Fruit fly (Drosophila melanogaster): ENCODE measurements around the gene CG10565.

CG10565 gene

dm6 chr3L:21130839-21131410 is 5.2 kb downstream of the CG10565 start, which contains the start of gene ko (continued):
- TF ChIP-seq CTCF (GFP tag; optimal IDR thresholded peaks at IDR 0.05) (no peak), jigr1 (GFP tag; IDR thresholded peaks at IDR 0.05) (no peak), CG30020 (tag; optimal IDR thresholded peaks at IDR 0.05) (no peak), Bdp1 (GFP tag; optimal IDR thresholded peaks at IDR 0.05) (no peak), dm (GFP tag; optimal IDR thresholded peaks at IDR 0.05) (no peak), yki (optimal IDR thresholded peaks at IDR 0.05) (no peak), sim (GFP tag; IDR thresholded peaks at IDR 0.05) (peak; percentile 47; the same call in 1 of the 2 replicates), BtbVII (GFP tag; optimal IDR thresholded peaks at IDR 0.05) (no peak), CG8290 (GFP tag; optimal IDR thresholded peaks at IDR 0.05) (peak; percentile 16), CG8290 (tag; optimal IDR thresholded peaks at IDR 0.05) (peak in 1 of 2 experiments; percentile 38), gcm (GFP tag; optimal IDR thresholded peaks at IDR 0.05) (peak; percentile 51), CG17328 (GFP tag; IDR thresholded peaks at IDR 0.05) (peak; percentile 68), bigmax (GFP tag; optimal IDR thresholded peaks at IDR 0.05) (no peak), crc (GFP tag; optimal IDR thresholded peaks at IDR 0.05) (no peak), CG4328 (GFP tag; optimal IDR thresholded peaks at IDR 0.05) (peak; percentile 5), NC2α (GFP tag; optimal IDR thresholded peaks at IDR 0.05) (no peak), Hmx (GFP tag; optimal IDR thresholded peaks at IDR 0.05) (no peak), ssp (GFP tag; IDR thresholded peaks at IDR 0.05) (no peak), dmrt99B (tag; optimal IDR thresholded peaks at IDR 0.05) (no peak), Elba2 (GFP tag; optimal IDR thresholded peaks at IDR 0.05) (no peak), toy (GFP tag; IDR thresholded peaks at IDR 0.05) (no peak), chif (GFP tag; optimal IDR thresholded peaks at IDR 0.05) (no peak), CG15514 (GFP tag; optimal IDR thresholded peaks at IDR 0.05) (no peak), cad (GFP tag; optimal IDR thresholded peaks at IDR 0.05) (no peak), Abd-B (GFP tag; optimal IDR thresholded peaks at IDR 0.05) (no peak), CG14710 (tag; optimal IDR thresholded peaks at IDR 0.05) (peak; percentile 12), hth (optimal IDR thresholded peaks at IDR 0.05) (no peak), sima (GFP tag; optimal IDR thresholded peaks at IDR 0.05) (no peak), CG18764 (GFP tag; optimal IDR thresholded peaks at IDR 0.05) (no peak), row (GFP tag; IDR thresholded peaks at IDR 0.05) (no peak), zfh1 (GFP tag; IDR thresholded peaks at IDR 0.05) (0 out of 3 replicates have a peak, but pooled peaks have one; percentile 36), Hr51 (GFP tag; optimal IDR thresholded peaks at IDR 0.05) (no peak), CG2199 (GFP tag; IDR thresholded peaks at IDR 0.05) (0 out of 3 replicates have a peak, but pooled peaks have one; percentile 62), CG14441 (GFP tag; IDR thresholded peaks at IDR 0.05) (no peak), CG2202 (tag; optimal IDR thresholded peaks at IDR 0.05) (peak; percentile 69), usp (GFP tag; optimal IDR thresholded peaks at IDR 0.05) (no peak), Dip3 (GFP tag; optimal IDR thresholded peaks at IDR 0.05) (no peak), CG6272 (GFP tag; IDR thresholded peaks at IDR 0.05) (no peak), shn (GFP tag; optimal IDR thresholded peaks at IDR 0.05) (no peak), CG11723 (GFP tag; optimal IDR thresholded peaks at IDR 0.05) (peak; percentile 71), CG10565 (GFP tag; optimal IDR thresholded peaks at IDR 0.05) (no peak), ftz-f1 (GFP tag; optimal IDR thresholded peaks at IDR 0.05) (no peak), CG17186 (GFP tag; optimal IDR thresholded peaks at IDR 0.05) (no peak), ham (GFP tag; IDR thresholded peaks at IDR 0.05) (no peak), wek (GFP tag; optimal IDR thresholded peaks at IDR 0.05) (peak; percentile 83), CG1233 (GFP tag; optimal IDR thresholded peaks at IDR 0.05) (peak; percentile 48), otp (GFP tag; IDR thresholded peaks at IDR 0.05) (no peak), Scr (GFP tag; IDR thresholded peaks at IDR 0.05; ENCODE audit: partially characterized antibody) (no peak), CG34422 (GFP tag; IDR thresholded peaks at IDR 0.05) (no peak), D19A (tag; optimal IDR thresholded peaks at IDR 0.05) (no peak), CG3065 (GFP tag; optimal IDR thresholded peaks at IDR 0.05) (no peak), CG6654 (GFP tag; optimal IDR thresholded peaks at IDR 0.05) (no peak), tap (tag; optimal IDR thresholded peaks at IDR 0.05) (no peak), CG6175 (GFP tag; IDR thresholded peaks at IDR 0.05) (no peak)

Measured in whole organism, embryonic.